Fruit fly (Drosophila melanogaster): Measurements from ENCODE around the gene CG32447.

Gene CG32447

dm6 chr3L:21685753-21686152, 20.4 kb downstream of the CG32447 start (continued):
- TF ChIP-seq Eip75B (GFP tag; optimal IDR thresholded peaks at IDR 0.05), result peak; percentile 73
- no peak for TF ChIP-seq Sox102F (GFP tag; optimal IDR thresholded peaks at IDR 0.05)
- TF ChIP-seq CG10631 (GFP tag; optimal IDR thresholded peaks at IDR 0.05), result peak; percentile 84
- TF ChIP-seq esn (GFP tag; optimal IDR thresholded peaks at IDR 0.05), result peak; percentile 34
- no peak for TF ChIP-seq dac (GFP tag; optimal IDR thresholded peaks at IDR 0.05)
- no peak for TF ChIP-seq cyc (GFP tag; optimal IDR thresholded peaks at IDR 0.05)
- no peak for TF ChIP-seq CG6276 (GFP tag; optimal IDR thresholded peaks at IDR 0.05)
- TF ChIP-seq Smox (GFP tag; optimal IDR thresholded peaks at IDR 0.05), result peak; percentile 7
- no peak for TF ChIP-seq Hr38 (GFP tag; optimal IDR thresholded peaks at IDR 0.05)
- peak; percentile 89 for TF ChIP-seq spab (GFP tag; optimal IDR thresholded peaks at IDR 0.05)
- peak; percentile 3 for TF ChIP-seq topi (GFP tag; optimal IDR thresholded peaks at IDR 0.05)

DNA sequence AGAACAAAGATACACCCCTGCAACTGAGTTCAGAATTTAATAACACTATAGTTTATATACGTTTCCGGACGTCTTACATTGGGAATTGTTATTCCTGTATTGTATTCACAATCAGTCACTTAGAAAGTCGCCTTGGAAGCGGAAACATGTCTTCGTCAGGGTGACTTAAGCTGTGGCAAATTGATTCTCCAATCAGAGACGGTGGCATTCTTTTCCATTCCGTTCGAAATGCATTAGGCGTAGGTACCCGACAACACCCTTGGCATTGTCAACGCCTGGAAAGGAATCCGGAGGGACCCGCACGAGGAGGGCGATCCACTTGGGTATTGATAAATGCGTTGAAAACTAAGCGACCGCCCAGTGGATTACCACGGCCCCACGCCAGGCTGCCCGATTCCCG, 22.2 kb downstream of the CG32447 start, which contains the start of gene Sfp78E:
Gene Sfp78E, minus strand, starts transcription at position 101 of the 400 bp plus-strand sequence.
- TF ChIP-seq Eip78C (GFP tag), result no peak
- TF ChIP-seq svp (GFP tag), result no peak
- no peak for TF ChIP-seq dsx (GFP tag; optimal IDR thresholded peaks at IDR 0.05; ENCODE audit: poor library complexity, severe bottlenecking)
- no peak for TF ChIP-seq Smox (GFP tag; optimal IDR thresholded peaks at IDR 0.05)
- TF ChIP-seq Hr38 (GFP tag; optimal IDR thresholded peaks at IDR 0.05), result no peak
- no peak for TF ChIP-seq CG6854 (GFP tag; optimal IDR thresholded peaks at IDR 0.05)
- no peak for TF ChIP-seq acj6 (GFP tag; optimal IDR thresholded peaks at IDR 0.05)
- no peak for TF ChIP-seq CG32006 (GFP tag; optimal IDR thresholded peaks at IDR 0.05)
- no peak for TF ChIP-seq Gug (GFP tag; IDR thresholded peaks at IDR 0.05)
- TF ChIP-seq OdsH (GFP tag; optimal IDR thresholded peaks at IDR 0.05), result no peak
- TF ChIP-seq CG11762 (GFP tag; optimal IDR thresholded peaks at IDR 0.05; ENCODE audit: insufficient read depth), result no peak
- no peak for TF ChIP-seq lz (GFP tag; optimal IDR thresholded peaks at IDR 0.05)
- TF ChIP-seq ss (GFP tag; optimal IDR thresholded peaks at IDR 0.05), result no peak

dm6 chr3L:21679687-21680086, 26.5 kb downstream of the CG32447 start, which contains the start of the genes Als2 and CG11248:
Gene Als2 (minus strand): TSS chr3L:21679755.
Gene CG11248 (plus strand): TSS chr3L:21680050.
- TF ChIP-seq CG15336 (GFP tag; IDR thresholded peaks at IDR 0.05), result 0 out of 2 replicates have a peak, but pooled peaks have one; percentile 18
- peak; percentile 78 for TF ChIP-seq Sox14 (GFP tag; optimal IDR thresholded peaks at IDR 0.05)
- TF ChIP-seq OdsH (GFP tag; optimal IDR thresholded peaks at IDR 0.05), result no peak
- no peak; the same call in 2 of the 3 replicates for TF ChIP-seq CG8119 (GFP tag; IDR thresholded peaks at IDR 0.05)
- TF ChIP-seq salr (GFP tag; optimal IDR thresholded peaks at IDR 0.05), result peak in 1 of 2 experiments; percentile 9
- peak; percentile 74 for TF ChIP-seq acj6 (GFP tag; optimal IDR thresholded peaks at IDR 0.05)
- peak; percentile 59; the same call in 2 of the 3 replicates for TF ChIP-seq CG6163 (GFP tag; IDR thresholded peaks at IDR 0.05)
- TF ChIP-seq Gug (GFP tag; IDR thresholded peaks at IDR 0.05), result peak; percentile 62
- no peak for TF ChIP-seq pdm3 (GFP tag; optimal IDR thresholded peaks at IDR 0.05)
- peak; percentile 24 for TF ChIP-seq CG8319 (GFP tag; optimal IDR thresholded peaks at IDR 0.05)
- TF ChIP-seq Lpt (GFP tag; optimal IDR thresholded peaks at IDR 0.05), result peak; percentile 36
- peak; percentile 78 for TF ChIP-seq cyc (GFP tag; optimal IDR thresholded peaks at IDR 0.05)
- peak; percentile 58 for TF ChIP-seq CG6792 (GFP tag; optimal IDR thresholded peaks at IDR 0.05)
- TF ChIP-seq CG3032 (tag; optimal IDR thresholded peaks at IDR 0.05), result no peak
- TF ChIP-seq CG34406 (GFP tag; optimal IDR thresholded peaks at IDR 0.05), result peak; percentile 46
- no peak for TF ChIP-seq dac (GFP tag; optimal IDR thresholded peaks at IDR 0.05)
- TF ChIP-seq Hr39 (GFP tag; optimal IDR thresholded peaks at IDR 0.05), result peak; percentile 86
- TF ChIP-seq vri (GFP tag; optimal IDR thresholded peaks at IDR 0.05), result no peak
- peak; percentile 56 for TF ChIP-seq CG11762 (GFP tag; optimal IDR thresholded peaks at IDR 0.05; ENCODE audit: insufficient read depth)
- TF ChIP-seq CG16779 (tag; optimal IDR thresholded peaks at IDR 0.05), result no peak
- TF ChIP-seq Hr4 (GFP tag; optimal IDR thresholded peaks at IDR 0.05), result no peak
- peak; percentile 64 for TF ChIP-seq achi (GFP tag; optimal IDR thresholded peaks at IDR 0.05)
- no peak for TF ChIP-seq Eip75B (GFP tag; optimal IDR thresholded peaks at IDR 0.05)
- TF ChIP-seq CG32006 (GFP tag; optimal IDR thresholded peaks at IDR 0.05), result peak; percentile 73
- TF ChIP-seq CG1621 (tag; optimal IDR thresholded peaks at IDR 0.05), result peak; percentile 27
- peak; percentile 16 for TF ChIP-seq CG7368 (GFP tag; optimal IDR thresholded peaks at IDR 0.05)
- peak; percentile 76 for TF ChIP-seq CG11902 (GFP tag; optimal IDR thresholded peaks at IDR 0.05)
- TF ChIP-seq CG6276 (GFP tag; optimal IDR thresholded peaks at IDR 0.05), result no peak
- no peak for TF ChIP-seq esn (GFP tag; optimal IDR thresholded peaks at IDR 0.05)
- TF ChIP-seq CG4318 (GFP tag; optimal IDR thresholded peaks at IDR 0.05), result peak; percentile 57
- TF ChIP-seq lz (GFP tag; optimal IDR thresholded peaks at IDR 0.05), result peak; percentile 81
- TF ChIP-seq CG10669 (GFP tag; optimal IDR thresholded peaks at IDR 0.05), result no peak
- peak; percentile 76 for TF ChIP-seq Sox15 (GFP tag; optimal IDR thresholded peaks at IDR 0.05)
- no peak for TF ChIP-seq CG3919 (GFP tag; optimal IDR thresholded peaks at IDR 0.05)
- TF ChIP-seq CG8632 (GFP tag; optimal IDR thresholded peaks at IDR 0.05), result peak; percentile 52
- peak; percentile 33 for TF ChIP-seq Blimp-1 (GFP tag; optimal IDR thresholded peaks at IDR 0.05)
- no peak for TF ChIP-seq Hr38 (GFP tag; optimal IDR thresholded peaks at IDR 0.05)
